Worm (Caenorhabditis elegans) whole organism, L4 larva: Measurements from ENCODE around the gene tlk-1.

Source experiments
- Y105C5A.15 ChIP-seq: fragments of 200-800 bp; sonication (Bioruptor generic); IDR thresholded peaks from 2 replicates; pipeline ENCODE4 v1.3.6; 2022; ENCODE audit warnings: missing genetic modification characterization, missing compliant biosample characterization
- Y48G9A.11 ChIP-seq: fragments of 200-800 bp; sonication (Bioruptor generic); IDR thresholded peaks from 2 replicates; pipeline ENCODE4 v1.3.6; 2022; ENCODE audit warnings: missing genetic modification reagents, missing genetic modification characterization, missing compliant biosample characterization
- Y5F2A.4 ChIP-seq: fragments of 200-800 bp; sonication (Bioruptor generic); optimal IDR thresholded peaks from 2 replicates; lab custom pipeline; 2018; ENCODE audit warnings: mild to moderate bottlenecking, missing genetic modification characterization, missing compliant biosample characterization
- ZK546.5 ChIP-seq, 2 experiments: sonication (generic microtip); optimal IDR thresholded peaks; 2 replicates each; lab custom pipeline; 2017; ENCODE audit warnings: missing biosample characterization in 2 of 2, missing genetic modification characterization in 2 of 2
- aha-1 ChIP-seq: fragments of 150-350 bp; peaks from one replicate; lab custom pipeline; 2014; ENCODE audit warnings: missing biosample characterization, missing genetic modification characterization
- aly-2 ChIP-seq: sonication (generic microtip); optimal IDR thresholded peaks from 2 replicates; lab custom pipeline; 2018; ENCODE audit warnings: missing biosample characterization, missing genetic modification characterization
- arid-1 ChIP-seq: fragments of 200-800 bp; sonication (Bioruptor generic); conservative IDR thresholded peaks from 2 replicates; pipeline ENCODE4 v1.3.6; 2022; ENCODE audit warnings: missing genetic modification reagents, missing genetic modification characterization, missing compliant biosample characterization
- ceh-20 ChIP-seq: fragments of 200-800 bp; sonication (Bioruptor generic); IDR thresholded peaks from 2 replicates; pipeline ENCODE4 v1.3.6; 2022; ENCODE audit warnings: missing genetic modification reagents, missing genetic modification characterization, missing compliant biosample characterization
- ceh-28 ChIP-seq: fragments of 150-350 bp; optimal IDR thresholded peaks from 2 replicates; lab custom pipeline; 2014; ENCODE audit warnings: missing biosample characterization, missing genetic modification reagents, missing genetic modification characterization
- cey-2 ChIP-seq: sonication (generic microtip); optimal IDR thresholded peaks from 3 replicates; lab custom pipeline; 2017; ENCODE audit warnings: missing genetic modification characterization, mild to moderate bottlenecking, missing compliant biosample characterization, antibody characterized with exemption, borderline replicate concordance; ENCODE audit not compliant: insufficient read depth
- daf-12 ChIP-seq: fragments of 150-350 bp; optimal IDR thresholded peaks from 2 replicates; lab custom pipeline; 2014; ENCODE audit warnings: missing biosample characterization, missing genetic modification reagents, missing genetic modification characterization
- daf-16 ChIP-seq, 3 experiments: sonication (generic microtip); optimal IDR thresholded peaks; 2 replicates each; lab custom pipeline; 2016 to 2017; ENCODE audit warnings: missing genetic modification characterization in 3 of 3, missing genetic modification reagents in 3 of 3, mild to moderate bottlenecking in 2 of 3, missing compliant biosample characterization in 2 of 3, missing biosample characterization in 1 of 3, moderate library complexity in 1 of 3
- daf-19 ChIP-seq: fragments of 200-800 bp; sonication (Bioruptor generic); conservative IDR thresholded peaks from 2 replicates; pipeline ENCODE4 v1.3.6; 2022; ENCODE audit warnings: missing genetic modification characterization, missing compliant biosample characterization
- dmd-6 ChIP-seq: fragments of 200-800 bp; sonication (Bioruptor generic); IDR thresholded peaks from 2 replicates; pipeline ENCODE4 v1.3.6; 2022; ENCODE audit warnings: missing genetic modification reagents, missing genetic modification characterization, missing compliant biosample characterization
- dpl-1 ChIP-seq: fragments of 150-350 bp; optimal IDR thresholded peaks from 2 replicates; lab custom pipeline; 2014; ENCODE audit warnings: missing biosample characterization, missing genetic modification reagents, missing genetic modification characterization
- dve-1 ChIP-seq: sonication (generic microtip); optimal IDR thresholded peaks from 2 replicates; lab custom pipeline; 2017; ENCODE audit warnings: antibody characterized with exemption, mild to moderate bottlenecking, missing genetic modification characterization, missing compliant biosample characterization; ENCODE audit not compliant: insufficient read depth
- egl-27 ChIP-seq: sonication (generic microtip); optimal IDR thresholded peaks from 3 replicates; lab custom pipeline; 2017; ENCODE audit warnings: missing biosample characterization, missing genetic modification reagents, missing genetic modification characterization
- hlh-11 ChIP-seq: fragments of 200-800 bp; sonication (Bioruptor generic); optimal IDR thresholded peaks from 2 replicates; lab custom pipeline; 2018; ENCODE audit warnings: mild to moderate bottlenecking, missing genetic modification characterization, missing compliant biosample characterization
- hlh-30 ChIP-seq: sonication (generic microtip); optimal IDR thresholded peaks from 2 replicates; lab custom pipeline; 2017; ENCODE audit warnings: antibody characterized with exemption, mild to moderate bottlenecking, missing genetic modification characterization, missing compliant biosample characterization; ENCODE audit not compliant: insufficient read depth
- hmg-1.1 ChIP-seq: fragments of 200-800 bp; sonication (Bioruptor generic); IDR thresholded peaks from 2 replicates; pipeline ENCODE4 v1.3.6; 2022; ENCODE audit warnings: missing genetic modification reagents, missing genetic modification characterization, missing compliant biosample characterization
- lin-38 ChIP-seq: fragments of 200-800 bp; sonication (Bioruptor generic); IDR thresholded peaks from 2 replicates; pipeline ENCODE4 v1.3.6; 2022; ENCODE audit warnings: missing genetic modification reagents, missing genetic modification characterization, missing compliant biosample characterization
- lir-3 ChIP-seq: sonication (generic microtip); optimal IDR thresholded peaks from 2 replicates; lab custom pipeline; 2016; ENCODE audit warnings: mild to moderate bottlenecking, missing genetic modification characterization, missing compliant biosample characterization
- lsy-2 ChIP-seq, 2 experiments: fragments of 150-350 bp in 1 of 2; sonication (generic microtip) in 1 of 2; optimal IDR thresholded peaks; 2 replicates each; lab custom pipeline; 2014 to 2017; ENCODE audit warnings: missing biosample characterization in 2 of 2, missing genetic modification characterization in 2 of 2
- mdt-29 ChIP-seq: fragments of 200-800 bp; sonication (Bioruptor generic); IDR thresholded peaks from 2 replicates; pipeline ENCODE4 v1.3.6; 2022; ENCODE audit warnings: missing genetic modification reagents, missing genetic modification characterization, missing compliant biosample characterization
- mes-2 ChIP-seq: sonication (generic microtip); optimal IDR thresholded peaks from 2 replicates; lab custom pipeline; 2016; ENCODE audit warnings: missing genotype, mild to moderate bottlenecking, missing genetic modification characterization, missing compliant biosample characterization; ENCODE audit not compliant: poor library complexity, severe bottlenecking
- mxl-2 ChIP-seq: fragments of 200-800 bp; sonication (Bioruptor generic); conservative IDR thresholded peaks from 2 replicates; pipeline ENCODE4 v1.3.6; 2022; ENCODE audit warnings: missing genetic modification reagents, missing genetic modification characterization, missing compliant biosample characterization
- nhr-10 ChIP-seq: fragments of 150-350 bp; optimal IDR thresholded peaks from 2 replicates; lab custom pipeline; 2014; ENCODE audit warnings: missing biosample characterization, missing genetic modification characterization
- nhr-11 ChIP-seq: fragments of 150-350 bp; optimal IDR thresholded peaks from 2 replicates; lab custom pipeline; 2014; ENCODE audit warnings: missing biosample characterization, missing genetic modification characterization
- nhr-28 ChIP-seq: fragments of 150-350 bp; optimal IDR thresholded peaks from 2 replicates; lab custom pipeline; 2014; ENCODE audit warnings: missing biosample characterization, missing genetic modification characterization
- nhr-77 ChIP-seq: fragments of 150-350 bp; optimal IDR thresholded peaks from 2 replicates; lab custom pipeline; 2014; ENCODE audit warnings: missing biosample characterization, missing genetic modification characterization
- php-3 ChIP-seq: fragments of 200-800 bp; sonication (Bioruptor generic); IDR thresholded peaks from 2 replicates; pipeline ENCODE4 v1.3.6; 2022; ENCODE audit warnings: missing genetic modification reagents, missing genetic modification characterization, missing compliant biosample characterization
- pqm-1 ChIP-seq: sonication (generic microtip); optimal IDR thresholded peaks from 2 replicates; lab custom pipeline; 2017; ENCODE audit warnings: missing biosample characterization, missing genetic modification characterization
- rbr-2 ChIP-seq: sonication (generic microtip); optimal IDR thresholded peaks from 2 replicates; lab custom pipeline; 2016; ENCODE audit warnings: missing genotype, missing genetic modification characterization, missing compliant biosample characterization
- set-16 ChIP-seq: fragments of 200-800 bp; sonication (Bioruptor generic); IDR thresholded peaks from 2 replicates; pipeline ENCODE4 v1.3.6; 2022; ENCODE audit warnings: missing genetic modification reagents, missing genetic modification characterization, missing compliant biosample characterization
- spr-1 ChIP-seq: sonication (generic microtip); optimal IDR thresholded peaks from 2 replicates; lab custom pipeline; 2016; ENCODE audit warnings: mild to moderate bottlenecking, missing genetic modification characterization, missing compliant biosample characterization
- spr-3 ChIP-seq: fragments of 200-800 bp; sonication (Bioruptor generic); optimal IDR thresholded peaks from 2 replicates; lab custom pipeline; 2018; ENCODE audit warnings: mild to moderate bottlenecking, missing genetic modification characterization, missing compliant biosample characterization
- zag-1 ChIP-seq: fragments of 150-350 bp; optimal IDR thresholded peaks from 2 replicates; lab custom pipeline; 2014; ENCODE audit warnings: missing biosample characterization, missing genetic modification characterization
- zfp-2 ChIP-seq: sonication (generic microtip); optimal IDR thresholded peaks from 2 replicates; lab custom pipeline; 2016; ENCODE audit warnings: mild to moderate bottlenecking, missing genetic modification characterization, missing compliant biosample characterization
- zfp-3 ChIP-seq: fragments of 200-800 bp; sonication (Bioruptor generic); conservative IDR thresholded peaks from 2 replicates; pipeline ENCODE4 v1.3.6; 2022; ENCODE audit warnings: missing genetic modification reagents, missing genetic modification characterization, missing compliant biosample characterization
- zip-2 ChIP-seq: fragments of 150-350 bp; optimal IDR thresholded peaks from 2 replicates; lab custom pipeline; 2014; ENCODE audit warnings: missing biosample characterization, missing genetic modification characterization
- ztf-7 ChIP-seq: fragments of 150-350 bp; optimal IDR thresholded peaks from 2 replicates; lab custom pipeline; 2014; ENCODE audit warnings: missing biosample characterization, missing genetic modification characterization

The tlk-1 gene

ce11 chrIII:9713862-9714261 lies 14.2 kb downstream of the tlk-1 start, which contains the start of gene ncx-6:
Gene ncx-6 (minus strand): TSS chrIII:9713949.
- peak; percentile 60 for TF ChIP-seq nhr-77 (tag; lab: Kevin White, UChicago)
- TF ChIP-seq hlh-30 (tag; lab: Kevin White, UChicago) = peak; percentile 40
- TF ChIP-seq php-3 = peak; percentile 73
- no peak for TF ChIP-seq mxl-2
- no peak for TF ChIP-seq zag-1
- no peak for TF ChIP-seq rbr-2
- TF ChIP-seq ztf-7 = no peak
- no peak for TF ChIP-seq ceh-20 (GFP tag; lab: Robert Waterston, UW)
- no peak for TF ChIP-seq mdt-29 (GFP tag; lab: Robert Waterston, UW)
- TF ChIP-seq daf-16 (GFP tag; optimal IDR thresholded peaks at IDR 0.05; lab: Kevin White, UChicago) = no peak
- peak; percentile 83 for TF ChIP-seq daf-16 (tag; optimal IDR thresholded peaks at IDR 0.05; lab: Kevin White, UChicago)
- no peak for TF ChIP-seq daf-19 (GFP tag; lab: Robert Waterston, UW)
- no peak for TF ChIP-seq egl-27
- TF ChIP-seq hlh-11 (tag; lab: Kevin White, UChicago) = peak; percentile 2
- no peak for TF ChIP-seq spr-1
- no peak for TF ChIP-seq ceh-28
- no peak for TF ChIP-seq aha-1 (tag; lab: Kevin White, UChicago)
- no peak for TF ChIP-seq zfp-2 (tag; lab: Kevin White, UChicago)
- TF ChIP-seq nhr-28 (tag; lab: Kevin White, UChicago) = no peak
- TF ChIP-seq Y105C5A.15 (GFP tag; lab: Robert Waterston, UW) = no peak
- TF ChIP-seq zip-2 (tag; lab: Kevin White, UChicago) = no peak
- peak; percentile 61 for TF ChIP-seq dmd-6 (GFP tag; lab: Robert Waterston, UW)
- TF ChIP-seq lin-38 (GFP tag; lab: Robert Waterston, UW) = no peak
- TF ChIP-seq spr-3 (GFP tag; lab: Kevin White, UChicago) = no peak
- no peak for TF ChIP-seq mes-2 (tag; lab: Kevin White, UChicago)
- TF ChIP-seq lsy-2 (tag; optimal IDR thresholded peaks at IDR 0.05; lab: Kevin White, UChicago) = no peak
- TF ChIP-seq dve-1 (tag; lab: Kevin White, UChicago) = peak; percentile 63

- TF ChIP-seq zfp-2 (tag; lab: Kevin White, UChicago) (no peak), dpl-1 (GFP tag; lab: Kevin White, UChicago) (no peak), ZK546.5 (tag; optimal IDR thresholded peaks at IDR 0.05; lab: Kevin White, UChicago) (no peak), set-16 (no peak), cey-2 (tag; lab: Kevin White, UChicago) (no peak), hlh-30 (tag; lab: Kevin White, UChicago) (no peak), dmd-6 (GFP tag; lab: Robert Waterston, UW) (peak; percentile 62), daf-16 (GFP tag; optimal IDR thresholded peaks at IDR 0.05; lab: Kevin White, UChicago) (no peak), daf-16 (tag; optimal IDR thresholded peaks at IDR 0.05; lab: Kevin White, UChicago) (peak; percentile 53), pqm-1 (tag; lab: Kevin White, UChicago) (peak; percentile 13), dve-1 (tag; lab: Kevin White, UChicago) (peak; percentile 73), lir-3 (tag; lab: Kevin White, UChicago) (no peak), daf-12 (tag; lab: Kevin White, UChicago) (no peak), ceh-20 (GFP tag; lab: Robert Waterston, UW) (no peak), ztf-7 (peak; percentile 61), arid-1 (GFP tag; lab: Robert Waterston, UW) (no peak), nhr-10 (tag; lab: Kevin White, UChicago) (no peak), Y5F2A.4 (no peak), zfp-3 (GFP tag; lab: Robert Waterston, UW) (no peak), lsy-2 (tag; optimal IDR thresholded peaks at IDR 0.05; lab: Kevin White, UChicago) (peak in 1 of 2 experiments; percentile 16), Y48G9A.11 (GFP tag; lab: Robert Waterston, UW) (no peak), nhr-11 (tag; lab: Kevin White, UChicago) (no peak), nhr-28 (tag; lab: Kevin White, UChicago) (peak; percentile 49), hmg-1.1 (no peak), rbr-2 (no peak), aly-2 (tag; lab: Kevin White, UChicago) (no peak)
Measured at ce11 chrIII:9714731-9715130, 15.1 kb downstream of the tlk-1 start.
